Worm (Caenorhabditis elegans): ENCODE results near the gene C28H8.3.

- no peak for TF ChIP-seq nhr-25 (tag; optimal IDR thresholded peaks at IDR 0.05; ENCODE audit: borderline replicate concordance, insufficient read depth)
- no peak for TF ChIP-seq unc-39 (tag; optimal IDR thresholded peaks at IDR 0.05)
- no peak for TF ChIP-seq ceh-32 (tag; optimal IDR thresholded peaks at IDR 0.05; ENCODE audit: poor library complexity)
These were observed 17.2 kb downstream of the C28H8.3 start, which contains the start of the genes dnc-2 and bcl-7 for ce11 chrIII:5925724-5926123.

Measured in whole organism, L4 larva.